Fruit fly (Drosophila melanogaster) whole organism: ENCODE results near the gene srl.

Experiments
- Dll ChIP-seq: fragments of >200 bp; optimal IDR thresholded peaks from 2 replicates; lab custom pipeline; 2017
- pan ChIP-seq: fragments of >200 bp; optimal IDR thresholded peaks from 2 replicates; lab custom pipeline; 2017
- usp ChIP-seq: fragments of >200 bp; optimal IDR thresholded peaks from 2 replicates; lab custom pipeline; 2017; ENCODE audit warnings: missing biosample characterization, missing genetic modification characterization, mixed read lengths

DNA sequence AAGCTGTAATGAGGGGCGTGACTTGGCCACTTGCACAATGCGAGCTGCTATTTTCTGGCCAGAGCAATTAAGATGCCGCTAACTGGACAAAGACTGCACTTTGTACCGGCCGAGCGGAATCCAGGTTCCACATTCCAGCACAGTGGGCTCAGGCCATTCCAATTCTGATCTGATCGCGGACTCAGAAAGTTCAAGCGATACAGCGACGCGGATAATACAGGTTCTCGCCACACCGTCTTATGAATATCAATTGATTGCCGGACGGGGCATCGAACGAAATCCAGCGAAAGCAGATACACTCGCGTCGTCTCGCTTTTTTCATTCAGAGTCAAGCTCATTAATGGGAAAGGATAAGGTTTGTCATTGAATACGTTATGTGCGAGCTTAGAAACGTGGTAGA, 39.8 kb upstream of the srl start:
- no peak for TF ChIP-seq Dll (lab: Kevin White, UChicago)
- no peak for TF ChIP-seq pan (lab: Kevin White, UChicago)
- TF ChIP-seq usp (GFP tag; lab: Kevin White, UChicago) = no peak
